Fruit fly (Drosophila melanogaster) whole organism, adult: ENCODE data around the gene CG9961.

ENCODE experiments used
- CG12768 ChIP-seq: fragments of 200-800 bp; sonication (Bioruptor generic); optimal IDR thresholded peaks from 2 replicates; lab custom pipeline; 2017; ENCODE audit warnings: missing biosample characterization, missing genetic modification characterization, mild to moderate bottlenecking, moderate library complexity, missing genetic modification reagents
- CG33017 ChIP-seq: fragments of 200-800 bp; sonication (Bioruptor generic); optimal IDR thresholded peaks from 2 replicates; lab custom pipeline; 2018; ENCODE audit warnings: missing biosample characterization, mild to moderate bottlenecking, missing genetic modification characterization, moderate library complexity
- Clk ChIP-seq: fragments of 200-800 bp; sonication (Bioruptor generic); optimal IDR thresholded peaks from 2 replicates; lab custom pipeline; 2017; ENCODE audit warnings: missing biosample characterization, missing genetic modification characterization
- Mnt ChIP-seq: fragments of 200-800 bp; sonication (Bioruptor generic); optimal IDR thresholded peaks from 2 replicates; lab custom pipeline; 2016; ENCODE audit warnings: missing biosample characterization, mild to moderate bottlenecking, missing genetic modification characterization
- bab1 ChIP-seq: fragments of 200-800 bp; sonication (Bioruptor generic); optimal IDR thresholded peaks from 3 replicates; lab custom pipeline; 2019; ENCODE audit warnings: missing biosample characterization, mild to moderate bottlenecking, missing genetic modification characterization, moderate library complexity
- cic ChIP-seq: fragments of 200-800 bp; sonication (Bioruptor generic); optimal IDR thresholded peaks from 2 replicates; lab custom pipeline; 2017; ENCODE audit warnings: missing biosample characterization, mild to moderate bottlenecking, missing genetic modification characterization, moderate library complexity
- cnc ChIP-seq, 2 experiments: fragments of >200 bp; optimal IDR thresholded peaks; 2 replicates each; lab custom pipeline; 2017
- kay ChIP-seq: fragments of 200-800 bp; sonication (Bioruptor generic); peaks from one replicate; lab custom pipeline; 2016; ENCODE audit warnings: missing biosample characterization, missing genetic modification characterization, borderline replicate concordance
- ovo ChIP-seq: fragments of 200-800 bp; sonication (Bioruptor generic); optimal IDR thresholded peaks from 2 replicates; lab custom pipeline; 2016; ENCODE audit warnings: missing biosample characterization, missing genetic modification characterization
- pad ChIP-seq: fragments of 200-800 bp; sonication (Bioruptor generic); optimal IDR thresholded peaks from 3 replicates; lab custom pipeline; 2017; ENCODE audit warnings: missing biosample characterization, missing genetic modification characterization, mild to moderate bottlenecking, moderate library complexity, missing genetic modification reagents

- TF ChIP-seq Mnt (GFP tag; lab: Kevin White, UChicago) (no peak), bab1 (GFP tag; lab: Kevin White, UChicago) (no peak), CG12768 (GFP tag; lab: Kevin White, UChicago) (no peak), cnc (optimal IDR thresholded peaks at IDR 0.05; lab: Kevin White, UChicago) (no peak), ovo (GFP tag; lab: Kevin White, UChicago) (no peak), kay (GFP tag; lab: Kevin White, UChicago) (no peak), pad (no peak), CG33017 (tag; lab: Kevin White, UChicago) (no peak), Clk (GFP tag; lab: Kevin White, UChicago) (no peak), cic (no peak)
These were observed 26.9 kb upstream of the CG9961 start, which contains the start of gene CG15399 for dm6 chr2L:2771676-2772075.
